Fruit fly (Drosophila melanogaster) whole organism, prepupa: ENCODE data around the gene Nplp3.

Source experiments
- CG32006 ChIP-seq: fragments of 200-800 bp; sonication (Bioruptor generic); optimal IDR thresholded peaks from 3 replicates; lab custom pipeline; 2017; ENCODE audit warnings: missing biosample characterization, mild to moderate bottlenecking, missing genetic modification characterization
- CG34406 ChIP-seq: fragments of 200-800 bp; sonication (Bioruptor generic); optimal IDR thresholded peaks from 3 replicates; lab custom pipeline; 2016; ENCODE audit warnings: missing biosample characterization, missing genetic modification characterization
- CG8319 ChIP-seq: fragments of 200-800 bp; sonication (Bioruptor generic); optimal IDR thresholded peaks from 3 replicates; lab custom pipeline; 2016; ENCODE audit warnings: missing biosample characterization, missing genetic modification characterization
- OdsH ChIP-seq: fragments of 200-800 bp; sonication (Bioruptor generic); optimal IDR thresholded peaks from 3 replicates; lab custom pipeline; 2016; ENCODE audit warnings: missing biosample characterization, missing genetic modification characterization
- esn ChIP-seq: fragments of 200-800 bp; sonication (Bioruptor generic); optimal IDR thresholded peaks from 2 replicates; lab custom pipeline; 2016; ENCODE audit warnings: missing biosample characterization, mild to moderate bottlenecking, missing genetic modification characterization, moderate library complexity
- fkh ChIP-seq: fragments of 200-800 bp; sonication (Bioruptor generic); optimal IDR thresholded peaks from 3 replicates; lab custom pipeline; 2017; ENCODE audit warnings: missing biosample characterization, mild to moderate bottlenecking, missing genetic modification characterization, moderate library complexity
- topi ChIP-seq: fragments of 200-800 bp; sonication (Bioruptor generic); optimal IDR thresholded peaks from 3 replicates; lab custom pipeline; 2016; ENCODE audit warnings: missing biosample characterization, missing genetic modification characterization

dm6 chr3L:16301153-16301552 lies 16.7 kb upstream of the Nplp3 start, which contains the start of gene CG4982:
- TF ChIP-seq esn (GFP tag; lab: Kevin White, UChicago) (no peak), topi (GFP tag; lab: Kevin White, UChicago) (no peak), CG32006 (no peak), fkh (no peak), OdsH (no peak), CG34406 (GFP tag; lab: Kevin White, UChicago) (no peak), CG8319 (no peak)
